Worm (Caenorhabditis elegans): ENCODE results near the gene mat-2.

mat-2 gene

ce11 chrII:11126312-11127000 lies 13.9 kb downstream of the mat-2 start, which contains the start of the genes rps-9 and lsm-1 (continued):
- no peak for TF ChIP-seq nhr-10 (tag; optimal IDR thresholded peaks at IDR 0.05)
- no peak for TF ChIP-seq ztf-11 (tag; optimal IDR thresholded peaks at IDR 0.05)
- TF ChIP-seq aly-2 (tag; optimal IDR thresholded peaks at IDR 0.05): no peak
- peak; percentile 81 for TF ChIP-seq lin-11 (tag; optimal IDR thresholded peaks at IDR 0.05)

- no peak for TF ChIP-seq unc-55 (GFP tag; optimal IDR thresholded peaks at IDR 0.05)
Measured at ce11 chrII:11127364-11127763, 14.8 kb downstream of the mat-2 start, which contains the start of gene F40F8.1. TSS of gene F40F8.1 (plus strand) at chrII:11127664.

ce11 chrII:11128989-11129388 lies 16.5 kb downstream of the mat-2 start, which contains the start of gene F40F8.3:
TSS of gene F40F8.3 (plus strand) at chrII:11129289.
- TF ChIP-seq ztf-1 (GFP tag; conservative IDR thresholded peaks at IDR 0.05): no peak
- TF ChIP-seq ama-1 (optimal IDR thresholded peaks at IDR 0.05): no peak
- no peak for TF ChIP-seq zag-1 (tag; optimal IDR thresholded peaks at IDR 0.05)
- no peak for TF ChIP-seq Y55F3AM.14 (GFP tag; optimal IDR thresholded peaks at IDR 0.05)
- no peak for TF ChIP-seq nhr-25 (tag; optimal IDR thresholded peaks at IDR 0.05)
- TF ChIP-seq C34F6.9 (tag; optimal IDR thresholded peaks at IDR 0.05): no peak
- no peak for TF ChIP-seq ceh-16 (tag; optimal IDR thresholded peaks at IDR 0.05)
- TF ChIP-seq sem-4 (tag; optimal IDR thresholded peaks at IDR 0.05): no peak
- TF ChIP-seq unc-55 (GFP tag; optimal IDR thresholded peaks at IDR 0.05): no peak
- no peak for TF ChIP-seq ztf-11 (tag; optimal IDR thresholded peaks at IDR 0.05)
- TF ChIP-seq aly-2 (tag; optimal IDR thresholded peaks at IDR 0.05): no peak
- TF ChIP-seq ztf-4 (tag; optimal IDR thresholded peaks at IDR 0.05): no peak

ce11 chrII:11129517-11129916 lies 17.0 kb downstream of the mat-2 start, which contains the start of gene F40F8.12:
TSS of gene F40F8.12 (plus strand) at chrII:11129817.
- TF ChIP-seq ztf-1 (GFP tag; conservative IDR thresholded peaks at IDR 0.05) (no peak), lin-11 (tag; optimal IDR thresholded peaks at IDR 0.05) (no peak), ama-1 (optimal IDR thresholded peaks at IDR 0.05) (no peak), R02D3.7 (tag; optimal IDR thresholded peaks at IDR 0.05) (no peak), elt-1 (tag; optimal IDR thresholded peaks at IDR 0.05) (no peak), nhr-129 (tag; optimal IDR thresholded peaks at IDR 0.05) (no peak), crh-2 (tag; optimal IDR thresholded peaks at IDR 0.05) (no peak), nhr-23 (tag; optimal IDR thresholded peaks at IDR 0.05) (no peak)

ce11 chrII:11132542-11132941 lies 20.0 kb downstream of the mat-2 start, which contains the start of gene F40F8.11:
TSS of gene F40F8.11 (minus strand) at chrII:11132590.
- TF ChIP-seq aly-2 (tag; optimal IDR thresholded peaks at IDR 0.05) (no peak), F13H6.1 (tag; optimal IDR thresholded peaks at IDR 0.05) (peak; percentile 15), nhr-21 (tag; optimal IDR thresholded peaks at IDR 0.05) (no peak), blmp-1 (tag; optimal IDR thresholded peaks at IDR 0.05; ENCODE audit: insufficient read depth) (no peak), nhr-77 (tag; optimal IDR thresholded peaks at IDR 0.05) (no peak), lin-13 (GFP tag; optimal IDR thresholded peaks at IDR 0.05) (peak; percentile 54), zag-1 (tag; optimal IDR thresholded peaks at IDR 0.05) (no peak), dmd-4 (tag; optimal IDR thresholded peaks at IDR 0.05) (no peak), nhr-25 (tag; optimal IDR thresholded peaks at IDR 0.05) (peak; percentile 38), ztf-11 (tag; optimal IDR thresholded peaks at IDR 0.05) (no peak), nhr-129 (tag; optimal IDR thresholded peaks at IDR 0.05) (peak; percentile 1), mab-5 (tag; optimal IDR thresholded peaks at IDR 0.05) (peak; percentile 44), sma-9 (GFP tag; optimal IDR thresholded peaks at IDR 0.05) (no peak), sma-9 (tag; optimal IDR thresholded peaks at IDR 0.05) (no peak), gmeb-1 (tag; optimal IDR thresholded peaks at IDR 0.05) (peak; percentile 94), unc-55 (GFP tag; optimal IDR thresholded peaks at IDR 0.05) (peak; percentile 80), lsy-2 (tag; optimal IDR thresholded peaks at IDR 0.05) (peak; percentile 18 to 77), nhr-11 (tag; optimal IDR thresholded peaks at IDR 0.05) (no peak), ztf-4 (tag; optimal IDR thresholded peaks at IDR 0.05) (peak; percentile 22), crh-2 (tag; optimal IDR thresholded peaks at IDR 0.05) (peak; percentile 48), lin-11 (tag; optimal IDR thresholded peaks at IDR 0.05) (no peak), C34F6.9 (tag; optimal IDR thresholded peaks at IDR 0.05) (peak; percentile 60), elt-3 (tag; optimal IDR thresholded peaks at IDR 0.05) (no peak), ceh-82 (tag; optimal IDR thresholded peaks at IDR 0.05) (no peak), fos-1 (tag; optimal IDR thresholded peaks at IDR 0.05) (no peak), Y55F3AM.14 (GFP tag; optimal IDR thresholded peaks at IDR 0.05) (no peak)
